Fruit fly (Drosophila melanogaster): ENCODE data around the gene CG7988.

Gene CG7988

dm6 chr3R:18199177-18199884 lies 21.0 kb upstream of the CG7988 start, which contains the start of the genes Ssdp and CG7985:
Gene Ssdp (minus strand): TSS chr3R:18199595.
Gene CG7985 (plus strand): TSS chr3R:18199857.
- TF ChIP-seq Myc (optimal IDR thresholded peaks at IDR 0.05), result no peak
- no peak for TF ChIP-seq psq (optimal IDR thresholded peaks at IDR 0.05)
- TF ChIP-seq h (optimal IDR thresholded peaks at IDR 0.05), result no peak
- TF ChIP-seq ttk (optimal IDR thresholded peaks at IDR 0.05), result no peak
- no peak for TF ChIP-seq insv (optimal IDR thresholded peaks at IDR 0.05)
- no peak for TF ChIP-seq Sin3A (optimal IDR thresholded peaks at IDR 0.05)

dm6 chr3R:18199885-18200249 lies 20.5 kb upstream of the CG7988 start:
- TF ChIP-seq psq (optimal IDR thresholded peaks at IDR 0.05) (no peak), Sin3A (optimal IDR thresholded peaks at IDR 0.05) (no peak), h (optimal IDR thresholded peaks at IDR 0.05) (no peak), Myc (optimal IDR thresholded peaks at IDR 0.05) (no peak), ttk (optimal IDR thresholded peaks at IDR 0.05) (no peak), insv (optimal IDR thresholded peaks at IDR 0.05) (no peak)

dm6 chr3R:18208479-18208878 lies 11.8 kb upstream of the CG7988 start, which contains the start of gene CG44158:
Gene CG44158 (plus strand): TSS chr3R:18208779.
- TF ChIP-seq insv (optimal IDR thresholded peaks at IDR 0.05) (no peak), ttk (optimal IDR thresholded peaks at IDR 0.05) (no peak), psq (optimal IDR thresholded peaks at IDR 0.05) (no peak), Sin3A (optimal IDR thresholded peaks at IDR 0.05) (no peak), Myc (optimal IDR thresholded peaks at IDR 0.05) (no peak), h (optimal IDR thresholded peaks at IDR 0.05) (no peak)

dm6 chr3R:18215300-18215699 lies 5.0 kb upstream of the CG7988 start:
- no peak for TF ChIP-seq Sin3A (optimal IDR thresholded peaks at IDR 0.05)
- no peak for TF ChIP-seq Myc (optimal IDR thresholded peaks at IDR 0.05)
- TF ChIP-seq psq (optimal IDR thresholded peaks at IDR 0.05), result no peak
- no peak for TF ChIP-seq h (optimal IDR thresholded peaks at IDR 0.05)
- no peak for TF ChIP-seq insv (optimal IDR thresholded peaks at IDR 0.05)
- no peak for TF ChIP-seq ttk (optimal IDR thresholded peaks at IDR 0.05)

- TF ChIP-seq Sin3A (optimal IDR thresholded peaks at IDR 0.05) (no peak), psq (optimal IDR thresholded peaks at IDR 0.05) (no peak), ttk (optimal IDR thresholded peaks at IDR 0.05) (no peak), h (optimal IDR thresholded peaks at IDR 0.05) (no peak), insv (optimal IDR thresholded peaks at IDR 0.05) (no peak), Myc (optimal IDR thresholded peaks at IDR 0.05) (no peak)
These were observed 4.4 kb upstream of the CG7988 start, which contains the start of gene CG14314 for dm6 chr3R:18215900-18216299. Gene CG14314 (plus strand): TSS chr3R:18216142.

dm6 chr3R:18223434-18223833 lies 3.1 kb downstream of the CG7988 start, which contains the start of the genes mTerf5 and Non3:
Gene mTerf5 (minus strand): TSS chr3R:18223682.
Gene Non3 (plus strand): TSS chr3R:18223722.
- TF ChIP-seq Myc (optimal IDR thresholded peaks at IDR 0.05), result no peak
- TF ChIP-seq Sin3A (optimal IDR thresholded peaks at IDR 0.05), result no peak
- TF ChIP-seq ttk (optimal IDR thresholded peaks at IDR 0.05), result no peak
- TF ChIP-seq insv (optimal IDR thresholded peaks at IDR 0.05), result no peak
- no peak for TF ChIP-seq psq (optimal IDR thresholded peaks at IDR 0.05)

dm6 chr3R:18226043-18226808 lies 5.9 kb downstream of the CG7988 start, which contains the start of the genes CG7168 and Mdh2:
Gene CG7168 (minus strand): TSS chr3R:18226082.
Gene Mdh2 (plus strand): TSS chr3R:18226396.
- TF ChIP-seq Myc (optimal IDR thresholded peaks at IDR 0.05) (no peak), psq (optimal IDR thresholded peaks at IDR 0.05) (no peak), ttk (optimal IDR thresholded peaks at IDR 0.05) (no peak), insv (optimal IDR thresholded peaks at IDR 0.05) (no peak), h (optimal IDR thresholded peaks at IDR 0.05) (no peak), Sin3A (optimal IDR thresholded peaks at IDR 0.05) (no peak)

- TF ChIP-seq Sin3A (optimal IDR thresholded peaks at IDR 0.05) (no peak), insv (optimal IDR thresholded peaks at IDR 0.05) (no peak)
These were observed 6.5 kb downstream of the CG7988 start for dm6 chr3R:18226809-18227157.

dm6 chr3R:18227385-18227784 lies 7.1 kb downstream of the CG7988 start:
- TF ChIP-seq Myc (optimal IDR thresholded peaks at IDR 0.05) (no peak), ttk (optimal IDR thresholded peaks at IDR 0.05) (no peak), psq (optimal IDR thresholded peaks at IDR 0.05) (no peak), insv (optimal IDR thresholded peaks at IDR 0.05) (no peak), Sin3A (optimal IDR thresholded peaks at IDR 0.05) (no peak), h (optimal IDR thresholded peaks at IDR 0.05) (no peak)

- no peak for TF ChIP-seq insv (optimal IDR thresholded peaks at IDR 0.05)
- no peak for TF ChIP-seq Myc (optimal IDR thresholded peaks at IDR 0.05)
- TF ChIP-seq Sin3A (optimal IDR thresholded peaks at IDR 0.05), result no peak
- no peak for TF ChIP-seq ttk (optimal IDR thresholded peaks at IDR 0.05)
- no peak for TF ChIP-seq h (optimal IDR thresholded peaks at IDR 0.05)
- no peak for TF ChIP-seq psq (optimal IDR thresholded peaks at IDR 0.05)
These were observed 8.4 kb downstream of the CG7988 start for dm6 chr3R:18228713-18229222.

dm6 chr3R:18230229-18230628 lies 9.9 kb downstream of the CG7988 start:
- no peak for TF ChIP-seq Myc (optimal IDR thresholded peaks at IDR 0.05)
- TF ChIP-seq Sin3A (optimal IDR thresholded peaks at IDR 0.05), result no peak
- no peak for TF ChIP-seq psq (optimal IDR thresholded peaks at IDR 0.05)
- TF ChIP-seq h (optimal IDR thresholded peaks at IDR 0.05), result no peak
- TF ChIP-seq ttk (optimal IDR thresholded peaks at IDR 0.05), result no peak
- no peak for TF ChIP-seq insv (optimal IDR thresholded peaks at IDR 0.05)

dm6 chr3R:18232187-18232586 lies 11.9 kb downstream of the CG7988 start:
- TF ChIP-seq h (optimal IDR thresholded peaks at IDR 0.05), result no peak
- no peak for TF ChIP-seq insv (optimal IDR thresholded peaks at IDR 0.05)
- no peak for TF ChIP-seq ttk (optimal IDR thresholded peaks at IDR 0.05)
- TF ChIP-seq psq (optimal IDR thresholded peaks at IDR 0.05), result no peak
- TF ChIP-seq Sin3A (optimal IDR thresholded peaks at IDR 0.05), result no peak
- TF ChIP-seq Myc (optimal IDR thresholded peaks at IDR 0.05), result no peak

Measured in Kc167 (cell line).